Fruit fly (Drosophila melanogaster) whole organism, embryonic: ENCODE results near the gene Kaz1-ORFB.
A peak's percentile ranks its signal among the peaks of the same experiment; 100 is the strongest.

Source experiments
- CG10959 ChIP-seq: fragments of 200-800 bp; sonication (Bioruptor generic); IDR thresholded peaks from 2 replicates; pipeline ENCODE4 v1.3.6; 2022; ENCODE audit warnings: missing biosample characterization, missing genetic modification characterization
- CG10979 ChIP-seq: fragments of 200-800 bp; sonication (Bioruptor generic); optimal IDR thresholded peaks from 2 replicates; lab custom pipeline; 2018; ENCODE audit warnings: missing biosample characterization, mild to moderate bottlenecking, missing genetic modification characterization, moderate library complexity
- CG11093 ChIP-seq: fragments of 200-800 bp; sonication (Bioruptor generic); IDR thresholded peaks from 3 replicates; pipeline ENCODE4 v1.3.6; 2022; ENCODE audit warnings: missing biosample characterization, missing genetic modification characterization
- CG12769 ChIP-seq: fragments of 200-800 bp; sonication (Bioruptor generic); optimal IDR thresholded peaks from 2 replicates; lab custom pipeline; 2019; ENCODE audit warnings: missing biosample characterization, mild to moderate bottlenecking, missing genetic modification characterization, moderate library complexity
- CG13424 ChIP-seq: fragments of 200-800 bp; sonication (Bioruptor generic); optimal IDR thresholded peaks from 2 replicates; lab custom pipeline; 2019; ENCODE audit warnings: missing biosample characterization, mild to moderate bottlenecking, missing genetic modification characterization, moderate library complexity
- CG15601 ChIP-seq: fragments of 200-800 bp; sonication (Bioruptor generic); optimal IDR thresholded peaks from 3 replicates; lab custom pipeline; 2019; ENCODE audit warnings: missing biosample characterization, mild to moderate bottlenecking, missing genetic modification characterization, moderate library complexity
- CG17912 ChIP-seq: fragments of 200-800 bp; sonication (Bioruptor generic); optimal IDR thresholded peaks from 2 replicates; lab custom pipeline; 2018; ENCODE audit warnings: missing biosample characterization, mild to moderate bottlenecking, missing genetic modification characterization
- CG18011 ChIP-seq: fragments of 200-800 bp; sonication (Bioruptor generic); optimal IDR thresholded peaks from 2 replicates; lab custom pipeline; 2017; ENCODE audit warnings: missing biosample characterization, missing genetic modification characterization, mild to moderate bottlenecking, moderate library complexity, missing genotype
- CG2199 ChIP-seq: fragments of 200-800 bp; sonication (Bioruptor generic); IDR thresholded peaks from 3 replicates; pipeline ENCODE4 v1.3.6; 2022; ENCODE audit warnings: missing biosample characterization, missing genetic modification characterization
- CG4282 ChIP-seq: fragments of 200-800 bp; sonication (Bioruptor generic); optimal IDR thresholded peaks from 2 replicates; lab custom pipeline; 2016; ENCODE audit warnings: missing biosample characterization, missing genetic modification characterization
- CG4707 ChIP-seq: fragments of 200-800 bp; sonication (Bioruptor generic); optimal IDR thresholded peaks from 2 replicates; lab custom pipeline; 2018; ENCODE audit warnings: missing biosample characterization, mild to moderate bottlenecking, missing genetic modification characterization, moderate library complexity
- CG4820 ChIP-seq: fragments of 200-800 bp; sonication (Bioruptor generic); optimal IDR thresholded peaks from 3 replicates; lab custom pipeline; 2016; ENCODE audit warnings: missing biosample characterization, missing genetic modification characterization
- CG7556 ChIP-seq: fragments of 200-800 bp; sonication (Bioruptor generic); optimal IDR thresholded peaks from 2 replicates; lab custom pipeline; 2017; ENCODE audit warnings: missing biosample characterization, mild to moderate bottlenecking, missing genetic modification characterization
- CG8281 ChIP-seq: fragments of 200-800 bp; sonication (Bioruptor generic); optimal IDR thresholded peaks from 2 replicates; lab custom pipeline; 2018; ENCODE audit warnings: missing biosample characterization, mild to moderate bottlenecking, missing genetic modification characterization, moderate library complexity
- CG8765 ChIP-seq: fragments of 200-800 bp; sonication (Bioruptor generic); IDR thresholded peaks from 2 replicates; pipeline ENCODE4 v1.3.6; 2022; ENCODE audit warnings: missing biosample characterization, missing genetic modification characterization
- Camta ChIP-seq: fragments of 200-800 bp; sonication (Bioruptor generic); optimal IDR thresholded peaks from 2 replicates; lab custom pipeline; 2016; ENCODE audit warnings: missing biosample characterization, missing genetic modification characterization
- D19B ChIP-seq: fragments of 200-800 bp; sonication (Bioruptor generic); optimal IDR thresholded peaks from 2 replicates; lab custom pipeline; 2017; ENCODE audit warnings: missing biosample characterization, mild to moderate bottlenecking, missing genetic modification characterization
- Dip3 ChIP-seq: fragments of 200-800 bp; sonication (Bioruptor generic); optimal IDR thresholded peaks from 3 replicates; lab custom pipeline; 2016; ENCODE audit warnings: missing biosample characterization, missing genetic modification characterization
- Fer1 ChIP-seq: fragments of 200-800 bp; sonication (Bioruptor generic); optimal IDR thresholded peaks from 2 replicates; lab custom pipeline; 2017; ENCODE audit warnings: missing biosample characterization, mild to moderate bottlenecking, missing genetic modification characterization
- Fer2 ChIP-seq: fragments of 200-800 bp; sonication (Bioruptor generic); optimal IDR thresholded peaks from 2 replicates; lab custom pipeline; 2018; ENCODE audit warnings: missing biosample characterization, mild to moderate bottlenecking, missing genetic modification characterization, moderate library complexity
- H15 ChIP-seq: fragments of 200-800 bp; sonication (Bioruptor generic); IDR thresholded peaks from 3 replicates; pipeline ENCODE4 v1.3.6; 2022; ENCODE audit warnings: missing biosample characterization, missing genetic modification characterization
- HHEX ChIP-seq: fragments of 200-800 bp; sonication (Bioruptor generic); optimal IDR thresholded peaks from 3 replicates; lab custom pipeline; 2017; ENCODE audit warnings: missing biosample characterization, mild to moderate bottlenecking, missing genetic modification characterization, missing genetic modification reagents
- HLH3B ChIP-seq: fragments of 200-800 bp; sonication (Bioruptor generic); IDR thresholded peaks from 2 replicates; pipeline ENCODE4 v1.3.6; 2022; ENCODE audit warnings: missing biosample characterization, missing genetic modification characterization
- HLH54F ChIP-seq: fragments of 200-800 bp; sonication (Bioruptor generic); optimal IDR thresholded peaks from 3 replicates; lab custom pipeline; 2016; ENCODE audit warnings: missing biosample characterization, missing genetic modification characterization
- Hand ChIP-seq: fragments of 200-800 bp; sonication (Bioruptor generic); optimal IDR thresholded peaks from 2 replicates; lab custom pipeline; 2017; ENCODE audit warnings: mild to moderate bottlenecking, missing biosample characterization, missing genetic modification reagents, missing genetic modification characterization
- Hr78 ChIP-seq, 2 experiments: fragments of 200-800 bp in 1 of 2; fragments of >200 bp in 1 of 2; sonication (Bioruptor generic) in 1 of 2; optimal IDR thresholded peaks; 2 replicates each; lab custom pipeline; 2017 to 2019; ENCODE audit warnings: missing biosample characterization in 2 of 2, missing genetic modification characterization in 2 of 2, mild to moderate bottlenecking in 1 of 2, moderate library complexity in 1 of 2
- Lhr ChIP-seq: fragments of 200-800 bp; sonication (Bioruptor generic); optimal IDR thresholded peaks from 3 replicates; lab custom pipeline; 2017; ENCODE audit warnings: mild to moderate bottlenecking, missing biosample characterization, missing genetic modification reagents, missing genetic modification characterization
- MTF-1 ChIP-seq: fragments of 200-800 bp; sonication (Bioruptor generic); optimal IDR thresholded peaks from 2 replicates; lab custom pipeline; 2018; ENCODE audit warnings: missing biosample characterization, mild to moderate bottlenecking, missing genetic modification characterization, borderline replicate concordance
- Six4 ChIP-seq: fragments of 200-800 bp; sonication (Bioruptor generic); optimal IDR thresholded peaks from 2 replicates; lab custom pipeline; 2016; ENCODE audit warnings: missing biosample characterization, missing genetic modification characterization
- Usf ChIP-seq: fragments of 200-800 bp; sonication (Bioruptor generic); optimal IDR thresholded peaks from 2 replicates; lab custom pipeline; 2017; ENCODE audit warnings: missing genotype, missing biosample characterization, missing genetic modification characterization
- emc ChIP-seq: fragments of 200-800 bp; sonication (Bioruptor generic); optimal IDR thresholded peaks from 2 replicates; lab custom pipeline; 2016; ENCODE audit warnings: missing biosample characterization, missing genetic modification characterization
- en ChIP-seq: fragments of 200-800 bp; sonication (Bioruptor generic); optimal IDR thresholded peaks from 2 replicates; lab custom pipeline; 2016; ENCODE audit warnings: missing biosample characterization, missing genetic modification characterization
- esg ChIP-seq: fragments of 200-800 bp; sonication (Bioruptor generic); conservative IDR thresholded peaks from 2 replicates; pipeline ENCODE4 v1.3.6; 2022; ENCODE audit warnings: missing biosample characterization, missing genetic modification characterization
- fd102C ChIP-seq: fragments of 200-800 bp; sonication (Bioruptor generic); optimal IDR thresholded peaks from 2 replicates; lab custom pipeline; 2018; ENCODE audit warnings: missing biosample characterization, mild to moderate bottlenecking, missing genetic modification characterization, moderate library complexity
- gfzf ChIP-seq: fragments of 200-800 bp; sonication (Bioruptor generic); optimal IDR thresholded peaks from 2 replicates; lab custom pipeline; 2016; ENCODE audit warnings: missing biosample characterization, mild to moderate bottlenecking, missing genetic modification characterization, moderate library complexity
- grn ChIP-seq: fragments of 200-800 bp; sonication (Bioruptor generic); optimal IDR thresholded peaks from 3 replicates; lab custom pipeline; 2017; ENCODE audit warnings: missing biosample characterization, missing genetic modification characterization
- lab ChIP-seq: fragments of 200-800 bp; sonication (Bioruptor generic); optimal IDR thresholded peaks from 3 replicates; lab custom pipeline; 2017; ENCODE audit warnings: missing biosample characterization, missing genetic modification characterization, mild to moderate bottlenecking, moderate library complexity, missing genetic modification reagents
- mam ChIP-seq: fragments of 200-800 bp; sonication (Bioruptor generic); optimal IDR thresholded peaks from 3 replicates; lab custom pipeline; 2016; ENCODE audit warnings: missing biosample characterization, missing genetic modification characterization
- mld ChIP-seq: fragments of 200-800 bp; sonication (Bioruptor generic); IDR thresholded peaks from 3 replicates; pipeline ENCODE4 v1.3.6; 2022; ENCODE audit warnings: missing biosample characterization, missing genetic modification characterization; ENCODE audit not compliant: partially characterized antibody
- nmo ChIP-seq: fragments of 200-800 bp; sonication (Bioruptor generic); optimal IDR thresholded peaks from 2 replicates; lab custom pipeline; 2018; ENCODE audit warnings: missing biosample characterization, mild to moderate bottlenecking, missing genetic modification characterization, moderate library complexity
- oc ChIP-seq: fragments of 200-800 bp; sonication (Bioruptor generic); optimal IDR thresholded peaks from 2 replicates; lab custom pipeline; 2018; ENCODE audit warnings: missing biosample characterization, mild to moderate bottlenecking, missing genetic modification characterization, moderate library complexity
- onecut ChIP-seq: fragments of 200-800 bp; sonication (Bioruptor generic); IDR thresholded peaks from 2 replicates; pipeline ENCODE4 v1.3.6; 2022; ENCODE audit warnings: missing biosample characterization, missing genetic modification characterization
- phol ChIP-seq: fragments of 200-800 bp; sonication (Bioruptor generic); optimal IDR thresholded peaks from 3 replicates; lab custom pipeline; 2018; ENCODE audit warnings: missing biosample characterization, mild to moderate bottlenecking, missing genetic modification characterization, moderate library complexity
- sim ChIP-seq: fragments of 200-800 bp; sonication (Bioruptor generic); IDR thresholded peaks from 2 replicates; pipeline ENCODE4 v1.3.6; 2022; ENCODE audit warnings: missing biosample characterization, missing genetic modification characterization
- sob ChIP-seq: fragments of 200-800 bp; sonication (Bioruptor generic); IDR thresholded peaks from 2 replicates; pipeline ENCODE4 v1.3.6; 2022; ENCODE audit warnings: missing biosample characterization, missing genetic modification characterization
- tll ChIP-seq, 2 experiments: fragments of 200-800 bp in 1 of 2; fragments of >200 bp in 1 of 2; sonication (Bioruptor generic) in 1 of 2; optimal IDR thresholded peaks; 2 replicates each; lab custom pipeline; 2017 to 2019; ENCODE audit warnings: missing biosample characterization in 2 of 2, missing genetic modification characterization in 2 of 2, mild to moderate bottlenecking in 1 of 2, moderate library complexity in 1 of 2
- tup ChIP-seq: fragments of 200-800 bp; sonication (Bioruptor generic); optimal IDR thresholded peaks from 2 replicates; lab custom pipeline; 2016; ENCODE audit warnings: missing biosample characterization, mild to moderate bottlenecking, missing genetic modification characterization, moderate library complexity
- wor ChIP-seq: fragments of 200-800 bp; sonication (Bioruptor generic); IDR thresholded peaks from 2 replicates; pipeline ENCODE4 v1.3.6; 2022; ENCODE audit warnings: missing biosample characterization, missing genetic modification characterization
- zf30C ChIP-seq: fragments of 200-800 bp; sonication (Bioruptor generic); optimal IDR thresholded peaks from 3 replicates; lab custom pipeline; 2018; ENCODE audit warnings: missing biosample characterization, mild to moderate bottlenecking, missing genetic modification characterization

Kaz1-ORFB gene

dm6 chr3L:199050-199745 lies 17.2 kb upstream of the Kaz1-ORFB start (continued):
- TF ChIP-seq CG4820 (GFP tag; lab: Kevin White, UChicago) (peak; percentile 7), phol (tag; lab: Kevin White, UChicago) (no peak), nmo (GFP tag; lab: Kevin White, UChicago) (peak; percentile 61), CG17912 (GFP tag; lab: Kevin White, UChicago) (peak; percentile 21), zf30C (GFP tag; lab: Kevin White, UChicago) (no peak), Fer2 (tag; lab: Kevin White, UChicago) (no peak), sob (GFP tag; lab: Robert Waterston, UW) (peak; percentile 51), CG10959 (no peak), Usf (no peak), HHEX (GFP tag; lab: Kevin White, UChicago) (no peak), MTF-1 (GFP tag; lab: Kevin White, UChicago) (peak; percentile 17), CG11093 (GFP tag; lab: Robert Waterston, UW) (no peak), CG10979 (tag; lab: Kevin White, UChicago) (peak; percentile 3), esg (GFP tag; lab: Robert Waterston, UW) (no peak), grn (GFP tag; lab: Kevin White, UChicago) (no peak), CG18011 (peak; percentile 100), CG4707 (GFP tag; lab: Kevin White, UChicago) (no peak), en (no peak), mam (peak; percentile 24), emc (GFP tag; lab: Kevin White, UChicago) (no peak), CG4282 (GFP tag; lab: Kevin White, UChicago) (no peak), onecut (peak; percentile 21; the same call in 1 of the 2 replicates), HLH3B (GFP tag; lab: Robert Waterston, UW) (peak; percentile 34; the same call in 1 of the 2 replicates), CG12769 (tag; lab: Kevin White, UChicago) (no peak), CG13424 (tag; lab: Kevin White, UChicago) (peak; percentile 39), lab (GFP tag; lab: Kevin White, UChicago) (no peak), Dip3 (GFP tag; lab: Kevin White, UChicago) (no peak), CG15601 (tag; lab: Kevin White, UChicago) (no peak), mld (no peak), Hand (GFP tag; lab: Kevin White, UChicago) (no peak), CG8281 (tag; lab: Kevin White, UChicago) (no peak), fd102C (GFP tag; lab: Kevin White, UChicago) (no peak), CG2199 (peak; percentile 84; the same call in 1 of the 3 replicates), Fer1 (GFP tag; lab: Kevin White, UChicago) (no peak), Lhr (GFP tag; lab: Kevin White, UChicago) (no peak), wor (GFP tag; lab: Robert Waterston, UW) (peak; percentile 51), tup (GFP tag; lab: Kevin White, UChicago) (no peak), gfzf (GFP tag; lab: Kevin White, UChicago) (peak; percentile 2), Hr78 (GFP tag; optimal IDR thresholded peaks at IDR 0.05; lab: Kevin White, UChicago) (no peak), tll (GFP tag; optimal IDR thresholded peaks at IDR 0.05; lab: Kevin White, UChicago) (no peak), D19B (GFP tag; lab: Kevin White, UChicago) (no peak), Six4 (GFP tag; lab: Kevin White, UChicago) (no peak), sim (GFP tag; lab: Robert Waterston, UW) (no peak), CG8765 (0 out of 2 replicates have a peak, but pooled peaks have one; percentile 18), HLH54F (no peak), oc (no peak), H15 (GFP tag; lab: Robert Waterston, UW) (no peak), Camta (GFP tag; lab: Kevin White, UChicago) (no peak), CG7556 (no peak)
